Worm (Caenorhabditis elegans): ENCODE data around the gene lgc-22.

Gene lgc-22

DNA sequence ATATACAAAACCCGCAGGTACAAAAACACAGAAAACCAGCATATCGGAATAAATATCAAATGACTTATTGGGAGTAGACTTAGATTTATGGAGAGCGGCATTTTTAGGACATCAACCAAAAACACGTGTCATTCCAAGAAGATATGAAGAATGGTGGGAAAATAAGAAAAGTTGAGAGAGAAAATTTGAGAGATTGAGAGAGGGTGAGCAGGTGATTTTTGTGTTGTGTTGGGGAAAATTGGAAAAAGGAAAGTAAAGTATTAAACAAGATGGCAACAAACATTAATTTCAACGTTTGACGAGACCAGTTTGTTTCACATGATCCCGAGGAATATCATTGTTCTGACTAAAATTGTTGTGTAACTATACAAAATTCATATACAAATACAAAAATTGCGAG is 12.8 kb upstream of the lgc-22 start, which contains the start of gene srv-4:
Gene srv-4, minus strand, starts transcription at position 101 of the 400 bp plus-strand sequence.
- no peak for TF ChIP-seq nhr-6 (tag; optimal IDR thresholded peaks at IDR 0.05)
- no peak for TF ChIP-seq Y5F2A.4 (GFP tag; optimal IDR thresholded peaks at IDR 0.05)
- TF ChIP-seq pha-4 (GFP tag; IDR thresholded peaks at IDR 0.05), result no peak
- TF ChIP-seq pha-4 (tag; optimal IDR thresholded peaks at IDR 0.05), result no peak
- no peak for TF ChIP-seq T20F7.1 (GFP tag; optimal IDR thresholded peaks at IDR 0.05)
- TF ChIP-seq snpc-1.2 (GFP tag; IDR thresholded peaks at IDR 0.05), result no peak
- no peak for TF ChIP-seq mdt-29 (GFP tag; IDR thresholded peaks at IDR 0.05)
- TF ChIP-seq sdz-12 (GFP tag; optimal IDR thresholded peaks at IDR 0.05), result no peak
- TF ChIP-seq rbr-2 (tag; optimal IDR thresholded peaks at IDR 0.05), result no peak
- no peak for TF ChIP-seq F37D6.2 (tag; optimal IDR thresholded peaks at IDR 0.05)
- TF ChIP-seq zag-1 (tag; optimal IDR thresholded peaks at IDR 0.05), result no peak
- no peak for TF ChIP-seq lir-3 (tag; optimal IDR thresholded peaks at IDR 0.05)
- no peak for TF ChIP-seq jun-1 (tag; optimal IDR thresholded peaks at IDR 0.05)
- no peak for TF ChIP-seq mdl-1 (tag; optimal IDR thresholded peaks at IDR 0.05)
- no peak for TF ChIP-seq unc-62 (GFP tag; optimal IDR thresholded peaks at IDR 0.05 in 1 of 2)
- TF ChIP-seq unc-62 (tag; optimal IDR thresholded peaks at IDR 0.05), result no peak
- no peak for TF ChIP-seq mxl-3 (GFP tag; optimal IDR thresholded peaks at IDR 0.05)
- TF ChIP-seq vab-7 (GFP tag; IDR thresholded peaks at IDR 0.05), result no peak
- TF ChIP-seq nhr-76 (tag; optimal IDR thresholded peaks at IDR 0.05), result no peak
- no peak for TF ChIP-seq nhr-41 (GFP tag; IDR thresholded peaks at IDR 0.05)

DNA sequence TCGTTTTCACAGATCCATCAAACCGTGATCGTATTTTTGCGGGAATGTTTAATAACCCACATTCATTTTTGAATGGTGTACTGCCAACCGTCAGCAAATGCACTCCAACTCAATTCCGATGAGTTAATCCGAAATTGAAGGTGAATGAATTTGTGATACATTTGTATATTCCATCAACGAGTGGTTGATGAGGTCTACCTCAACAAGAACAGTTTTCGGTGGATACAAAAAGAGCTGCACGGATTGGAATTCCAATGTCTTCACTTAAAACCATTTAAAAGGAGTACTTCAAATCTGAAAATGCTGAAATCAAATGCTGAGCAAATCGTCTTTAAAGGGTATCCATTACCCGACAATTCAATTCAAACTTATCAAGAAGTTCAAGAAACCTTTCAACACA is 11.8 kb upstream of the lgc-22 start, which contains the start of gene F15E6.5:
Gene F15E6.5, plus strand, starts transcription at position 301 of the 400 bp plus-strand sequence.
- TF ChIP-seq madf-9 (GFP tag; conservative IDR thresholded peaks at IDR 0.05), result no peak
- TF ChIP-seq dmd-6 (GFP tag; IDR thresholded peaks at IDR 0.05), result no peak
- no peak for TF ChIP-seq ceh-62 (tag; optimal IDR thresholded peaks at IDR 0.05)
- TF ChIP-seq nhr-41 (GFP tag; IDR thresholded peaks at IDR 0.05), result no peak
- TF ChIP-seq Y75B8A.6 (GFP tag; IDR thresholded peaks at IDR 0.05), result no peak
- TF ChIP-seq Y105C5A.15 (GFP tag; IDR thresholded peaks at IDR 0.05), result no peak
- TF ChIP-seq mxl-2 (GFP tag; conservative IDR thresholded peaks at IDR 0.05), result no peak
- no peak for TF ChIP-seq ama-1 (optimal IDR thresholded peaks at IDR 0.05)
- TF ChIP-seq snpc-1.2 (GFP tag; IDR thresholded peaks at IDR 0.05), result no peak
- no peak for TF ChIP-seq arid-1 (GFP tag; conservative IDR thresholded peaks at IDR 0.05)
- TF ChIP-seq ZK337.2 (GFP tag; IDR thresholded peaks at IDR 0.05), result no peak

DNA sequence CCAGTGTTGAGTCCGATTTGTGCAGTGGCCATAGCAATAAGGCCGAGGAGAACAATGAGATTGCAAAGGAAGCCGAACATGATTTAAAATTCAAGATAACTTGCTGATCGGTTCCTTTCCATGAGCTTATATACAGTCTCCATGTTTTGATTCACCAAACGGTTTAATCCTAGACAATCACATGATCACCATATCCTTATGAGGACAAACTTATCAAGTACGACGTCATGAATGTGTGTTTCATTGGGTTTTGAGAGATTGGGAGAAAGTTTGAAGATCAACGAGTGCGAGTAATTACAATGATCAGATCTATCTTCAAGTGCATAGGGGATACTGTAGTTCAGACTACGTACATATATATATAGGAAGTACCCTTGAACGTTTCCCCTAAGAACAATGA is 10.6 kb upstream of the lgc-22 start, which contains the start of gene dct-7:
Gene dct-7, minus strand, starts transcription at position 101 of the 400 bp plus-strand sequence.
- no peak for TF ChIP-seq egl-43 (GFP tag; IDR thresholded peaks at IDR 0.05)
- TF ChIP-seq nhr-48 (tag; optimal IDR thresholded peaks at IDR 0.05), result peak; percentile 11

DNA sequence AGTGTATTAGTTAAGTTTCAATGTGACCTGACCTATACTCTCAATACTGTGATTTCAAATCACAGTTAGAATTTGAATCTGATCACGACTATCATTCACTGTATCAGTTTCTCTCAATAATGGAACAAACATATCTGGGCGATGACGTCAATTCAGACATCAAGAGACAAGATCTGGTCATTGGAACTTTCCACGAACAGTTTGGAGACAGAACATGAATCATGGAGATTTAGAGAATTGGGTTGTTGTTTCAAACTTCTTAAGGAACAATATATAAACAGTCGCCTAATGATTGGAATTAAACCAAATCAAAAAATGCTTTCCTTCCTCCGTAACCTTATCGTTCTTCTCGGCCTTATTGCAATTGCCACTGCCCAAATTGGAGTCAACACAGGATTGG is 9.9 kb upstream of the lgc-22 start, which contains the start of gene F15E6.4:
Gene F15E6.4, plus strand, starts transcription at position 301 of the 400 bp plus-strand sequence.
- no peak for TF ChIP-seq hlh-30 (tag; optimal IDR thresholded peaks at IDR 0.05; ENCODE audit: insufficient read depth)
- no peak for TF ChIP-seq dve-1 (tag; optimal IDR thresholded peaks at IDR 0.05; ENCODE audit: insufficient read depth)
- TF ChIP-seq madf-9 (GFP tag; conservative IDR thresholded peaks at IDR 0.05), result no peak
- TF ChIP-seq nhr-76 (tag; optimal IDR thresholded peaks at IDR 0.05), result no peak
- TF ChIP-seq vab-7 (GFP tag; IDR thresholded peaks at IDR 0.05), result no peak
- TF ChIP-seq tag-97 (GFP tag; IDR thresholded peaks at IDR 0.05), result no peak
- no peak for TF ChIP-seq ama-1 (optimal IDR thresholded peaks at IDR 0.05)
- no peak for TF ChIP-seq arid-1 (GFP tag; conservative IDR thresholded peaks at IDR 0.05)
- TF ChIP-seq ceh-62 (tag; optimal IDR thresholded peaks at IDR 0.05), result no peak
- TF ChIP-seq spr-1 (tag; optimal IDR thresholded peaks at IDR 0.05), result no peak
- TF ChIP-seq snpc-1.2 (GFP tag; IDR thresholded peaks at IDR 0.05), result no peak
- no peak for TF ChIP-seq nhr-237 (tag; optimal IDR thresholded peaks at IDR 0.05)
- no peak for TF ChIP-seq gei-8 (GFP tag; optimal IDR thresholded peaks at IDR 0.05)
- no peak for TF ChIP-seq mxl-3 (GFP tag; optimal IDR thresholded peaks at IDR 0.05)
- no peak for TF ChIP-seq dmd-8 (GFP tag; IDR thresholded peaks at IDR 0.05)
- no peak for TF ChIP-seq cey-2 (tag; optimal IDR thresholded peaks at IDR 0.05; ENCODE audit: borderline replicate concordance, insufficient read depth)
